Worm (Caenorhabditis elegans): Measurements from ENCODE around the gene srw-44.

- no peak for TF ChIP-seq mel-28 (tag; optimal IDR thresholded peaks at IDR 0.05; ENCODE audit: borderline replicate concordance)
- TF ChIP-seq nfya-1 (tag; optimal IDR thresholded peaks at IDR 0.05; ENCODE audit: borderline replicate concordance, insufficient read depth): no peak
- TF ChIP-seq lin-26 (GFP tag; IDR thresholded peaks at IDR 0.05): no peak
- TF ChIP-seq ceh-27 (GFP tag; optimal IDR thresholded peaks at IDR 0.05): no peak
- no peak for TF ChIP-seq rcor-1 (GFP tag; IDR thresholded peaks at IDR 0.05)
- no peak for TF ChIP-seq ztf-3 (GFP tag; optimal IDR thresholded peaks at IDR 0.05)
- no peak for TF ChIP-seq lsl-1 (GFP tag; optimal IDR thresholded peaks at IDR 0.05)
- TF ChIP-seq ceh-40 (GFP tag; IDR thresholded peaks at IDR 0.05): no peak
- no peak for TF ChIP-seq gei-17 (GFP tag; optimal IDR thresholded peaks at IDR 0.05)
- TF ChIP-seq ccch-3 (GFP tag; optimal IDR thresholded peaks at IDR 0.05): no peak
- no peak for TF ChIP-seq snpc-1.3 (tag; optimal IDR thresholded peaks at IDR 0.05; ENCODE audit: insufficient read depth)
- TF ChIP-seq aptf-2 (GFP tag; conservative IDR thresholded peaks at IDR 0.05): no peak
Observed at ce11 chrV:16683359-16683758, 3.3 kb downstream of the srw-44 start.
